Fruit fly (Drosophila melanogaster) whole organism, wandering third instar larva: Measurements from ENCODE around the gene CG32588.

ENCODE experiments used
- Abd-B ChIP-seq: fragments of >200 bp; optimal IDR thresholded peaks from 2 replicates; lab custom pipeline; 2017; ENCODE audit warnings: missing biosample characterization, missing genetic modification characterization
- CG32264 ChIP-seq: fragments of 200-800 bp; sonication (Bioruptor generic); optimal IDR thresholded peaks from 2 replicates; lab custom pipeline; 2016; ENCODE audit warnings: missing biosample characterization, missing genetic modification characterization
- CG9705 ChIP-seq: fragments of 200-800 bp; sonication (Bioruptor generic); optimal IDR thresholded peaks from 2 replicates; lab custom pipeline; 2018; ENCODE audit warnings: missing biosample characterization, mild to moderate bottlenecking, missing genetic modification characterization
- Dfd ChIP-seq: fragments of >200 bp; optimal IDR thresholded peaks from 2 replicates; lab custom pipeline; 2017; ENCODE audit warnings: missing biosample characterization, missing genetic modification characterization
- Dif ChIP-seq: fragments of 200-275, 200-300 bp; sonication (Bioruptor generic); optimal IDR thresholded peaks from 2 replicates; lab custom pipeline; 2018; ENCODE audit warnings: missing biosample characterization, missing genetic modification characterization; ENCODE audit not compliant: partially characterized antibody
- GATAd ChIP-seq: sonication (Bioruptor generic); optimal IDR thresholded peaks from 2 replicates; lab custom pipeline; 2016; ENCODE audit warnings: missing biosample characterization, missing genetic modification characterization
- HLH106 ChIP-seq: fragments of 200-800 bp; optimal IDR thresholded peaks from 3 replicates; lab custom pipeline; 2019; ENCODE audit warnings: missing biosample characterization, mild to moderate bottlenecking, missing genetic modification characterization, moderate library complexity
- Hnf4 ChIP-seq: fragments of 200-800 bp; sonication (Bioruptor generic); optimal IDR thresholded peaks from 2 replicates; lab custom pipeline; 2016; ENCODE audit warnings: missing biosample characterization, mild to moderate bottlenecking, missing genetic modification characterization
- Hr78 ChIP-seq: fragments of >200 bp; optimal IDR thresholded peaks from 2 replicates; lab custom pipeline; 2017; ENCODE audit warnings: missing biosample characterization, missing genetic modification characterization
- Jra ChIP-seq: sonication (Bioruptor generic); optimal IDR thresholded peaks from 2 replicates; lab custom pipeline; 2016; ENCODE audit warnings: missing biosample characterization, missing genetic modification characterization
- Myc ChIP-seq: fragments of >200 bp; optimal IDR thresholded peaks from 2 replicates; lab custom pipeline; 2017
- N ChIP-seq: fragments of >200 bp; optimal IDR thresholded peaks from 2 replicates; lab custom pipeline; 2018; ENCODE audit warnings: missing biosample characterization, missing external identifiers, missing genetic modification characterization
- OdsH ChIP-seq: fragments of 200-800 bp; sonication (Bioruptor generic); optimal IDR thresholded peaks from 2 replicates; lab custom pipeline; 2016; ENCODE audit warnings: missing biosample characterization, mild to moderate bottlenecking, missing genetic modification characterization
- Rel ChIP-seq, 2 experiments: fragments of 200-800 bp; sonication (Bioruptor generic) in 1 of 2; optimal IDR thresholded peaks; 2 replicates in 1 of 2; 3 replicates in 1 of 2; lab custom pipeline; 2016 to 2019; ENCODE audit warnings: mild to moderate bottlenecking in 2 of 2, missing biosample characterization in 2 of 2, missing genetic modification characterization in 2 of 2, moderate library complexity in 1 of 2
- Sp1 ChIP-seq: fragments of 200-800 bp; sonication (Bioruptor generic); optimal IDR thresholded peaks from 3 replicates; lab custom pipeline; 2019; ENCODE audit warnings: missing biosample characterization, mild to moderate bottlenecking, missing genetic modification characterization, moderate library complexity
- Vsx2 ChIP-seq: fragments of 200-300, 225-300 bp; sonication (Bioruptor generic); optimal IDR thresholded peaks from 2 replicates; lab custom pipeline; 2018; ENCODE audit warnings: missing biosample characterization, missing genetic modification characterization; ENCODE audit not compliant: partially characterized antibody
- brk ChIP-seq: fragments of 200-800 bp; sonication (Bioruptor generic); optimal IDR thresholded peaks from 2 replicates; lab custom pipeline; 2016; ENCODE audit warnings: missing biosample characterization, mild to moderate bottlenecking, missing genetic modification characterization
- dl ChIP-seq, 2 experiments: fragments of 175-275, 200-275 bp in 1 of 2; fragments of 200-275 bp in 1 of 2; sonication (Bioruptor generic); optimal IDR thresholded peaks; lab custom pipeline; 2018; ENCODE audit warnings: mild to moderate bottlenecking in 2 of 2, missing biosample characterization in 2 of 2, missing genetic modification characterization in 2 of 2, moderate library complexity in 2 of 2; ENCODE audit not compliant: partially characterized antibody in 2 of 2, insufficient read depth in 1 of 2
- dmrt93B ChIP-seq: fragments of 200-800 bp; sonication (Bioruptor generic); optimal IDR thresholded peaks from 2 replicates; lab custom pipeline; 2018; ENCODE audit warnings: missing biosample characterization, mild to moderate bottlenecking, missing genetic modification characterization
- dsf ChIP-seq: sonication (Bioruptor generic); optimal IDR thresholded peaks from 2 replicates; lab custom pipeline; 2016; ENCODE audit warnings: missing biosample characterization, missing genetic modification characterization, borderline replicate concordance
- ey ChIP-seq: fragments of 200-800 bp; sonication (Bioruptor generic); optimal IDR thresholded peaks from 2 replicates; lab custom pipeline; 2016; ENCODE audit warnings: missing biosample characterization, missing genetic modification characterization
- foxo ChIP-seq, 2 experiments: fragments of 200-800 bp; sonication (Bioruptor generic); optimal IDR thresholded peaks; 2 replicates in 1 of 2; 3 replicates in 1 of 2; lab custom pipeline; 2016 to 2017; ENCODE audit warnings: missing biosample characterization in 2 of 2, missing genetic modification characterization in 2 of 2
- fru ChIP-seq: fragments of 200-800 bp; sonication (Bioruptor generic); optimal IDR thresholded peaks from 3 replicates; lab custom pipeline; 2016; ENCODE audit warnings: missing biosample characterization, mild to moderate bottlenecking, missing genetic modification characterization
- h ChIP-seq: fragments of 200-800 bp; sonication (Bioruptor generic); optimal IDR thresholded peaks from 3 replicates; lab custom pipeline; 2016; ENCODE audit warnings: missing biosample characterization, mild to moderate bottlenecking, missing genetic modification characterization
- jim ChIP-seq: fragments of 175-275, 200-325 bp; sonication (Bioruptor generic); optimal IDR thresholded peaks from 2 replicates; lab custom pipeline; 2016; ENCODE audit warnings: missing biosample characterization, mild to moderate bottlenecking, missing genetic modification characterization
- lola ChIP-seq: fragments of >200 bp; optimal IDR thresholded peaks from 2 replicates; lab custom pipeline; 2017; ENCODE audit warnings: missing biosample characterization, missing genetic modification characterization
- pan ChIP-seq: fragments of >200 bp; optimal IDR thresholded peaks from 2 replicates; lab custom pipeline; 2017
- psq ChIP-seq: fragments of 200-800 bp; sonication (Bioruptor generic); optimal IDR thresholded peaks from 3 replicates; lab custom pipeline; 2017; ENCODE audit warnings: missing biosample characterization, mild to moderate bottlenecking, missing genetic modification characterization, moderate library complexity
- sage ChIP-seq: fragments of 200-800 bp; sonication (Bioruptor generic); optimal IDR thresholded peaks from 2 replicates; lab custom pipeline; 2016; ENCODE audit warnings: missing biosample characterization, mild to moderate bottlenecking, missing genetic modification characterization
- sv ChIP-seq: fragments of 200-800 bp; sonication (Bioruptor generic); optimal IDR thresholded peaks from 3 replicates; lab custom pipeline; 2016; ENCODE audit warnings: missing biosample characterization, missing genetic modification characterization
- tai ChIP-seq: sonication (Bioruptor generic); optimal IDR thresholded peaks from 2 replicates; lab custom pipeline; 2016; ENCODE audit warnings: missing biosample characterization, missing genetic modification characterization
- woc ChIP-seq: sonication (Bioruptor generic); optimal IDR thresholded peaks from 2 replicates; lab custom pipeline; 2016; ENCODE audit warnings: missing biosample characterization, mild to moderate bottlenecking, missing genetic modification characterization

Gene CG32588

dm6 chrX:15206536-15206935 is at the start of gene CG32588:
TSS of gene CG32588 (minus strand) at chrX:15206636.
- TF ChIP-seq foxo (GFP tag; optimal IDR thresholded peaks at IDR 0.05; lab: Kevin White, UChicago) = no peak
- TF ChIP-seq h (GFP tag; lab: Kevin White, UChicago) = no peak
- no peak for TF ChIP-seq brk
- no peak for TF ChIP-seq tai
- no peak for TF ChIP-seq Myc (lab: Kevin White, UChicago)
- no peak for TF ChIP-seq ey
- TF ChIP-seq Dfd (GFP tag; lab: Kevin White, UChicago) = no peak
- no peak for TF ChIP-seq sv (GFP tag; lab: Kevin White, UChicago)

DNA sequence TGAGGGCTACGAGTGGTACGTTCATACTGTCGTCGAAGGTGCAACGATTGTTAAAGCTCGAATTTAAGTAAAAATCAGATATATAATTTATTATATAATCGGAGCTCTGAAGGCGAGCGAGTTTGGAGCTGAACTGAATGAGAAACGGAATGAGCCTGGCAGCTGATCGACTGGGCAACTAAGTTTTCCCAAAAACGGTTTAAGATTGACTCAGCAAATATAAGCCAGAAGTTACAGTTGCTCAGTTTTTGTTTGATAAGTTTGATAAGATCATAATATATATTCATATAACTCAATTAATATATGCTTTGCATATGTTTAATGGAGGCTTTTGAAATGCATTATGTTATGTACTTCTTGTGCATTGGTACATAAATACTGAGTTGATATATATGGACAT is 38.4 kb upstream of the CG32588 start, which contains the start of gene PPYR1:
Gene PPYR1, minus strand, starts transcription at position 101 of the 400 bp plus-strand sequence.
- TF ChIP-seq dsf (GFP tag; lab: Kevin White, UChicago) (no peak), Myc (lab: Kevin White, UChicago) (no peak), brk (no peak), sage (no peak), lola (GFP tag; lab: Kevin White, UChicago) (no peak), psq (GFP tag; lab: Kevin White, UChicago) (no peak), Rel (GFP tag; optimal IDR thresholded peaks at IDR 0.05; lab: Kevin White, UChicago) (no peak), Rel (tag; optimal IDR thresholded peaks at IDR 0.05; lab: Kevin White, UChicago) (no peak), dmrt93B (GFP tag; lab: Kevin White, UChicago) (no peak), GATAd (no peak), dl (GFP tag; optimal IDR thresholded peaks at IDR 0.05; lab: Kevin White, UChicago; ENCODE audit: insufficient read depth in 1 of 2, partially characterized antibody in 2 of 2) (no peak), N (GFP tag; lab: Kevin White, UChicago) (no peak), Hnf4 (GFP tag; lab: Kevin White, UChicago) (no peak), tai (no peak), foxo (GFP tag; optimal IDR thresholded peaks at IDR 0.05; lab: Kevin White, UChicago) (no peak), jim (no peak), Dif (no peak), pan (lab: Kevin White, UChicago) (no peak)
- TF ChIP-seq, all 38 proteins: peak for 0

dm6 chrX:15235252-15235651 is 28.8 kb upstream of the CG32588 start:
- no peak for TF ChIP-seq tai
- no peak for TF ChIP-seq Dfd (GFP tag; lab: Kevin White, UChicago)
- TF ChIP-seq sage = no peak
- TF ChIP-seq Rel (GFP tag; optimal IDR thresholded peaks at IDR 0.05; lab: Kevin White, UChicago) = no peak
- TF ChIP-seq Rel (tag; optimal IDR thresholded peaks at IDR 0.05; lab: Kevin White, UChicago) = no peak
- TF ChIP-seq dmrt93B (GFP tag; lab: Kevin White, UChicago) = no peak
- TF ChIP-seq GATAd = no peak
- no peak for TF ChIP-seq CG32264
- TF ChIP-seq Hnf4 (GFP tag; lab: Kevin White, UChicago) = no peak
- TF ChIP-seq Vsx2 (GFP tag; lab: Kevin White, UChicago) = no peak
- TF ChIP-seq ey = no peak
- no peak for TF ChIP-seq Myc (lab: Kevin White, UChicago)
- TF ChIP-seq Sp1 (GFP tag; lab: Kevin White, UChicago) = no peak
- no peak for TF ChIP-seq h (GFP tag; lab: Kevin White, UChicago)

DNA sequence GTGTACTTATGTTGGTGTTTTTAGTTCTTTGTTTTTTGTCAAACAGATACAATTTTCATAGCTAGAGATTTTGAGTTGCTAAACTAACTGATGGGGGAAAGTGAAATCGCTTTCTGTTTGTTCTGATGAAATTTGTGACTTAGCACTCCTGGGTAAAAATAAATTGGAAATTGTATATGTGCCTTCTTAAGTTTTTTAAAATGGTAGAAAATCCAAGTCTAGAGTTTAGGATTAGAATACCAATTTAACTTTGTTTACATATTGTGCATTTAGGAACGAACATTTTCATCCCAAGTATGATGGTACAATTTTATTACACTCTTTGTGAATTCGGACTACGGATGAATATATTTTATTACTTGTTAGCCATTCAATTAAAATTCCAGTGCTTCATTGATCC is 23.3 kb upstream of the CG32588 start, which contains the start of gene CG9101:
Gene CG9101, minus strand, starts transcription at position 101 of the 400 bp plus-strand sequence.
- TF ChIP-seq Abd-B (GFP tag; lab: Kevin White, UChicago) (no peak), dmrt93B (GFP tag; lab: Kevin White, UChicago) (no peak), woc (GFP tag; lab: Kevin White, UChicago) (no peak), ey (no peak), HLH106 (tag; lab: Kevin White, UChicago) (no peak), Sp1 (GFP tag; lab: Kevin White, UChicago) (no peak), Myc (lab: Kevin White, UChicago) (no peak), sv (GFP tag; lab: Kevin White, UChicago) (no peak), OdsH (no peak), dsf (GFP tag; lab: Kevin White, UChicago) (no peak), pan (lab: Kevin White, UChicago) (no peak), fru (no peak), psq (GFP tag; lab: Kevin White, UChicago) (no peak), CG9705 (no peak), jim (no peak), Hr78 (no peak), N (GFP tag; lab: Kevin White, UChicago) (no peak), brk (no peak), Jra (GFP tag; lab: Kevin White, UChicago) (no peak), Hnf4 (GFP tag; lab: Kevin White, UChicago) (no peak)
